Worm (Caenorhabditis elegans) whole organism, midembryonic: ENCODE results near the gene clec-160.
A peak's percentile ranks its signal among the peaks of the same experiment; 100 is the strongest.

Experiments
- T22C8.4 ChIP-seq: fragments of 200-800 bp; sonication (Bioruptor generic); IDR thresholded peaks from 2 replicates; pipeline ENCODE4 v1.3.6; 2022; ENCODE audit warnings: missing genetic modification characterization, missing compliant biosample characterization
- cog-1 ChIP-seq: sonication (generic microtip); optimal IDR thresholded peaks from 2 replicates; lab custom pipeline; 2016; ENCODE audit warnings: missing genetic modification characterization, missing compliant biosample characterization
- flt-1 ChIP-seq: fragments of 200-800 bp; sonication (Bioruptor generic); IDR thresholded peaks from 2 replicates; pipeline ENCODE4 v1.3.6; 2022; ENCODE audit warnings: missing genetic modification characterization, missing compliant biosample characterization
- klf-2 ChIP-seq: fragments of 200-800 bp; sonication (Bioruptor generic); conservative IDR thresholded peaks from 2 replicates; pipeline ENCODE4 v1.3.6; 2022; ENCODE audit warnings: missing genetic modification reagents, missing genetic modification characterization, missing compliant biosample characterization
- med-1 ChIP-seq: sonication (generic microtip); optimal IDR thresholded peaks from 2 replicates; lab custom pipeline; 2017; ENCODE audit warnings: missing genetic modification characterization, mild to moderate bottlenecking, missing compliant biosample characterization, antibody characterized with exemption, missing genetic modification reagents; ENCODE audit not compliant: insufficient read depth
- ref-1 ChIP-seq: fragments of 200-800 bp; sonication (Bioruptor generic); conservative IDR thresholded peaks from 2 replicates; pipeline ENCODE4 v1.3.6; 2022; ENCODE audit warnings: missing genetic modification reagents, missing genetic modification characterization, missing compliant biosample characterization
- tab-1 ChIP-seq: fragments of 200-800 bp; sonication (Bioruptor generic); IDR thresholded peaks from 2 replicates; pipeline ENCODE4 v1.3.6; 2022; ENCODE audit warnings: missing genetic modification characterization, missing compliant biosample characterization
- ztf-23 ChIP-seq: fragments of 200-800 bp; sonication (Bioruptor generic); IDR thresholded peaks from 2 replicates; pipeline ENCODE4 v1.3.6; 2022; ENCODE audit warnings: missing genetic modification reagents, missing genetic modification characterization, missing compliant biosample characterization
- ztf-29 ChIP-seq: fragments of 200-800 bp; sonication (Bioruptor generic); IDR thresholded peaks from 2 replicates; pipeline ENCODE4 v1.3.6; 2022; ENCODE audit warnings: missing genetic modification reagents, missing genetic modification characterization, missing compliant biosample characterization

The clec-160 gene

DNA sequence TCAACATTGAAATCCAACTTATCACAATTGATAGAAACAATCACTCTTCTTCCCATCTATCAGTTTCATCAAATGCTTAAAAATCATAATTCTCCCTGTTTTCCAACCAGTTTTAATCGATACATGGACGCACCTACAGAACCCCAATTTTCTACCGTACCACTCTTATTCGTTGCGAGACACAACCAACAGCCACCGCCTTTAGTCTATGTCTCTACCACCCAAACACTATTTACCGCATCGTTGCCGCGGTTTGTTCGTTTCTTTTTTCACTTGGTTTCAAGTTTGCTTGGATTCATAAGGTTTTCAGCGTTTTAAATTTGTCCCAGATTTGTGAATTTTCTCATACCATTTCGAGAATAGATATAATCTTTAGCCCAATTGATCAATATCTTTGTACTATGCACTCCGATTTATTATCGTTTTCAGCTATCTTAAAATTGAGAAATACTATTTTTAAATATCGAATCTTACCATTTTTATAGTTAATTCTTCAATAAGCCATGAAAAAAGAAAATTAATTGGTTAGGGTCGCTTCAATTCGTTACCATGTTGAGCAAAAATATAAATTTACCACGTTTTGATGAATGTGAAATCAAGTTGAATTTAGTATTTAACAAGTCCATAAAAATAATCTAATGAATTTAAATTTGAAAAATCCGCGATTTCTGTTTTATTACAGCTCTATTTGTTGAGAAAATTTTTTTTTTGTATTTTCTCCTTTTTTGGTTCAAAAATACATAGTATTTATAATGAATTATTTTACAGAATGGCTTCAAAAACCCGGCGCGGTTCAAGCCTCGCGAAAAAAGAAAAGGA lies 34.7 kb upstream of the clec-160 start, which contains the start of gene F10E9.3:
Gene F10E9.3 (plus strand): TSS at position 769 of the 819 bp plus-strand sequence.
- no peak for TF ChIP-seq ztf-23 (GFP tag; lab: Robert Waterston, UW)
- no peak for TF ChIP-seq ref-1 (GFP tag; lab: Robert Waterston, UW)
- no peak for TF ChIP-seq klf-2 (GFP tag; lab: Robert Waterston, UW)
- no peak for TF ChIP-seq med-1
- TF ChIP-seq T22C8.4 (GFP tag; lab: Robert Waterston, UW), result no peak
- TF ChIP-seq ztf-29 (GFP tag; lab: Robert Waterston, UW), result no peak
- TF ChIP-seq flt-1 (GFP tag; lab: Robert Waterston, UW), result no peak
- TF ChIP-seq tab-1, result no peak
- no peak for TF ChIP-seq cog-1 (tag; lab: Kevin White, UChicago)

DNA sequence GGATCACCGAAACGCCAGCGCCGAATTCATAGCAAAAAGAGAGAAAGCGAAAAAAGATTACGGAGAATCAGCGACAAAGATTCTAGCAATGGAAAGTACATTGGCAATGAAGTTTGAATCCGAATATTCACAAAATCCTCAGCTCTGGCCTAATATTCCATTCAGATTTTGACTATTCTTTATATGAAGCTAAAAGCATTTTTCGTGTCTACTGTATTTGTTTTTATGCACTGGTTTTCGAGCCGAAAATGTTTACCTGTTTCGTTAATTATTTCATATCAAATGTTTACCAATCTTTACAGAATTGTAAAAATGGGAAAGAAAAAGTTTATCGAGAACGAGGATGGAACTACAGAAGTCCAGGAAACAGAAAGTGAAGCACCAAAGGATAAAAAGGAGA lies 32.5 kb upstream of the clec-160 start, which contains the start of gene F10E9.4:
Gene F10E9.4 (plus strand): TSS at position 301 of the 400 bp plus-strand sequence.
- no peak for TF ChIP-seq ztf-23 (GFP tag; lab: Robert Waterston, UW)
- no peak for TF ChIP-seq klf-2 (GFP tag; lab: Robert Waterston, UW)
- TF ChIP-seq ref-1 (GFP tag; lab: Robert Waterston, UW), result no peak
- no peak for TF ChIP-seq cog-1 (tag; lab: Kevin White, UChicago)
- TF ChIP-seq tab-1, result no peak
- TF ChIP-seq ztf-29 (GFP tag; lab: Robert Waterston, UW), result no peak
- no peak for TF ChIP-seq T22C8.4 (GFP tag; lab: Robert Waterston, UW)
- TF ChIP-seq med-1, result no peak
- TF ChIP-seq flt-1 (GFP tag; lab: Robert Waterston, UW), result no peak

DNA sequence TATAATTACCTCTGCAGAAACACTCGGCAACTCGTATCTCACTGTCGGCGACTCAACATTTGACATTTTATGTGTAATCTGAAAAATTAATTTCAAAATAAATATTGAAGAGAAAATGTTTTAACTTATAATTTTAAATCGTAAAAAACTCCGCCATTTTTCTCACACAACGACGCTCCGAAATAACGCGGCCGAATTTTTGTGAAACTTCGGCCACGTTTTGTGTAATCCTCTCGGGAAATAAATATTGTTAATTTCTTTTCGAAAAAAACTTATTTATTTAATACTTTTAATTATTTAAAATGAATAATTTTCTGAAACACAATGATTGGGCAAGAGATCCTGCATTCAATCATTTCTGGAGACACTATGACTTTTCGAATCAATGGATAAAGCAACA lies 31.6 kb upstream of the clec-160 start, which contains the start of the genes F10E9.7 and F10E9.5:
Gene F10E9.7 (minus strand): TSS at position 86 of the 400 bp plus-strand sequence.
Gene F10E9.5 (plus strand): TSS at position 237 of the 400 bp plus-strand sequence.
- TF ChIP-seq med-1 (no peak), T22C8.4 (GFP tag; lab: Robert Waterston, UW) (no peak), cog-1 (tag; lab: Kevin White, UChicago) (peak; percentile 40), ref-1 (GFP tag; lab: Robert Waterston, UW) (no peak), tab-1 (no peak), ztf-29 (GFP tag; lab: Robert Waterston, UW) (no peak), flt-1 (GFP tag; lab: Robert Waterston, UW) (peak; percentile 71; the same call in 1 of the 2 replicates), ztf-23 (GFP tag; lab: Robert Waterston, UW) (peak; percentile 73; the same call in 1 of the 2 replicates), klf-2 (GFP tag; lab: Robert Waterston, UW) (0 out of 2 replicates have a peak, but pooled peaks have one; percentile 40)

DNA sequence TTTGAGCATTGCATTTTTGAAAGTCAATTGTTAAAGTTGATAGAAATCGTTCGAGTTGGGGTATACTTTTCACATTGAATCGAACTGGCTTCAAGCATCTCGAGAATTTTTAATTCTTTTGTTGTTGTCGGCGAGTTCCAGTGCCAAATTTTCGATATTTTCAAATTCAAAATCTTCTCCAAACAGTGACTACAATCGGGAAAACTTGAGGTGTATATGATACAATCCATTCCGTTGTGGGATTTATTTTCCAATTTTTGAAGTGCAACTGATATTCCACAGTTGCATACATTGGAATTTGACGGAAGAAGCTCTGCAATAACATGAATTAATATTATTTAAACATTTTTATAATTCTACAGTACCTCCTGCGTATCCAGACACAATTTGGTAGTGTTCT lies 30.0 kb upstream of the clec-160 start:
- TF ChIP-seq tab-1 (no peak), flt-1 (GFP tag; lab: Robert Waterston, UW) (no peak), T22C8.4 (GFP tag; lab: Robert Waterston, UW) (no peak), ztf-23 (GFP tag; lab: Robert Waterston, UW) (no peak), klf-2 (GFP tag; lab: Robert Waterston, UW) (no peak), cog-1 (tag; lab: Kevin White, UChicago) (no peak), ref-1 (GFP tag; lab: Robert Waterston, UW) (no peak), ztf-29 (GFP tag; lab: Robert Waterston, UW) (no peak), med-1 (no peak)

DNA sequence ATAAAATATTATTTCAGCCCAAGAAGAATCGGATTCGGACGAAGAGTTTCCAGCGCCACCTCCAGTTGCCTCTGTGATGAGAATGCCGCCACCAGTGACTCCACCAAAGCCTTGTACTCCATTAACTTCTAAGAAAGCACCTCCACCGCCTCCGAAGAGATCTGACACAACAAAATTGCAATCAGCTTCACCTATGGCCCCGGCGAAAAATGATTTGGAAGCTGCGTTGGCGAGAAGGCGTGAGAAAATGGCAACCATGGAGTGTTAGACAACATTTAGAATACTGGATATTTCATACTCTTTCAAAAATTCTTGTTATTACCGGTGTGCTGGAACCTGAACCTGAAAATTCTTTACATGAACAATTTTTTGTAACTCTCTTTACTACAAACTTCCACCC lies 29.5 kb upstream of the clec-160 start:
- TF ChIP-seq ztf-23 (GFP tag; lab: Robert Waterston, UW), result no peak
- TF ChIP-seq med-1, result no peak
- TF ChIP-seq cog-1 (tag; lab: Kevin White, UChicago), result no peak
- TF ChIP-seq flt-1 (GFP tag; lab: Robert Waterston, UW), result no peak
- no peak for TF ChIP-seq ref-1 (GFP tag; lab: Robert Waterston, UW)
- TF ChIP-seq T22C8.4 (GFP tag; lab: Robert Waterston, UW), result no peak
- TF ChIP-seq klf-2 (GFP tag; lab: Robert Waterston, UW), result no peak
- no peak for TF ChIP-seq ztf-29 (GFP tag; lab: Robert Waterston, UW)
- no peak for TF ChIP-seq tab-1

- TF ChIP-seq med-1 (no peak), flt-1 (GFP tag; lab: Robert Waterston, UW) (no peak), tab-1 (no peak), cog-1 (tag; lab: Kevin White, UChicago) (no peak), klf-2 (GFP tag; lab: Robert Waterston, UW) (no peak), T22C8.4 (GFP tag; lab: Robert Waterston, UW) (no peak), ztf-29 (GFP tag; lab: Robert Waterston, UW) (no peak), ref-1 (GFP tag; lab: Robert Waterston, UW) (no peak), ztf-23 (GFP tag; lab: Robert Waterston, UW) (no peak)
Measured at ce11 chrIII:8303440-8303839, 27.7 kb upstream of the clec-160 start.

ce11 chrIII:8300860-8301396 lies 25.2 kb upstream of the clec-160 start:
- TF ChIP-seq flt-1 (GFP tag; lab: Robert Waterston, UW) (0 out of 2 replicates have a peak, but pooled peaks have one; percentile 15), tab-1 (no peak)

ce11 chrIII:8299734-8300133 lies 24.0 kb upstream of the clec-160 start:
- no peak for TF ChIP-seq ref-1 (GFP tag; lab: Robert Waterston, UW)
- TF ChIP-seq tab-1, result no peak
- TF ChIP-seq ztf-29 (GFP tag; lab: Robert Waterston, UW), result no peak
- TF ChIP-seq T22C8.4 (GFP tag; lab: Robert Waterston, UW), result no peak
- no peak for TF ChIP-seq ztf-23 (GFP tag; lab: Robert Waterston, UW)

DNA sequence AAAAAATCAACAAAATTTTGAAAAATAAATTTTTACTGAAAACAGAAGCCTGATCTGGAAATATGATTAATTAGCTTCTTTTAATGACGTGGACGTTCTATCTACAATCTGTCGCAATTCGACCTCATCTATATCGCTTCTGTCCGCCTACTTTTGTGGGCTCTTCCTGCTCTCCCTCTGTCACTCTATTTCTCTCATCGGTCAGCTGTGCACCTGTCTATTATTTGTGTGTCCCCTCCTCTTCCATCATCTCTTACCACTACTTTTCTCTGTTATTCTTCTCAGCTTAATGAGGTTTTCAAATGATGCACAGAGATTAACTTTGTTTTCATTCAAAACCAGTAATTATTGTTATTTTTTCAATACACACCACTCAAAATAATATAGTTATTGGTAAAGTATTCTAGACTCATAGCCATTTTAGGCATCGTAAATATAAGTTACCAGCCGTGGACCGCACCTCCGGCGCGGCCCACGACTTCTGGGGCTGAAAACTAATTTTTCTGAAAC lies 23.4 kb upstream of the clec-160 start:
- TF ChIP-seq ztf-29 (GFP tag; lab: Robert Waterston, UW) (no peak), tab-1 (0 out of 2 replicates have a peak, but pooled peaks have one; percentile 66)
